Worm (Caenorhabditis elegans) whole organism, L4 larva: Measurements from ENCODE around the gene cab-1.

Experiments used
- F37D6.2 ChIP-seq: sonication (generic microtip); optimal IDR thresholded peaks from 2 replicates; lab custom pipeline; 2016; ENCODE audit warnings: mild to moderate bottlenecking, missing genetic modification characterization, missing compliant biosample characterization
- F49E8.2 ChIP-seq: sonication (generic microtip); optimal IDR thresholded peaks from 2 replicates; lab custom pipeline; 2016; ENCODE audit warnings: missing compliant biosample characterization, mild to moderate bottlenecking, missing genetic modification characterization, borderline replicate concordance
- ZK337.2 ChIP-seq: fragments of 200-800 bp; sonication (Bioruptor generic); IDR thresholded peaks from 2 replicates; pipeline ENCODE4 v1.3.6; 2022; ENCODE audit warnings: missing genetic modification reagents, missing genetic modification characterization, missing compliant biosample characterization
- aha-1 ChIP-seq: fragments of 150-350 bp; peaks from one replicate; lab custom pipeline; 2014; ENCODE audit warnings: missing biosample characterization, missing genetic modification characterization
- ceh-32 ChIP-seq: sonication (generic microtip); optimal IDR thresholded peaks from 2 replicates; lab custom pipeline; 2016; ENCODE audit warnings: mild to moderate bottlenecking, missing genetic modification characterization, missing compliant biosample characterization; ENCODE audit not compliant: poor library complexity
- ces-1 ChIP-seq: fragments of 150-350 bp; sonication (generic microtip); optimal IDR thresholded peaks from 4 replicates; lab custom pipeline; 2014; ENCODE audit warnings: missing biosample characterization, missing genetic modification reagents, missing genetic modification characterization
- cey-2 ChIP-seq: sonication (generic microtip); optimal IDR thresholded peaks from 3 replicates; lab custom pipeline; 2017; ENCODE audit warnings: missing genetic modification characterization, mild to moderate bottlenecking, missing compliant biosample characterization, antibody characterized with exemption, borderline replicate concordance; ENCODE audit not compliant: insufficient read depth
- ctbp-1 ChIP-seq: fragments of 200-800 bp; sonication (Bioruptor generic); IDR thresholded peaks from 2 replicates; pipeline ENCODE4 v1.3.6; 2022; ENCODE audit warnings: missing genetic modification reagents, missing genetic modification characterization, missing compliant biosample characterization
- daf-16 ChIP-seq, 3 experiments: sonication (generic microtip); optimal IDR thresholded peaks; 2 replicates each; lab custom pipeline; 2016 to 2017; ENCODE audit warnings: missing genetic modification characterization in 3 of 3, missing genetic modification reagents in 3 of 3, mild to moderate bottlenecking in 2 of 3, missing compliant biosample characterization in 2 of 3, missing biosample characterization in 1 of 3, moderate library complexity in 1 of 3
- dmd-6 ChIP-seq: fragments of 200-800 bp; sonication (Bioruptor generic); IDR thresholded peaks from 2 replicates; pipeline ENCODE4 v1.3.6; 2022; ENCODE audit warnings: missing genetic modification reagents, missing genetic modification characterization, missing compliant biosample characterization
- dmd-8 ChIP-seq: fragments of 200-800 bp; sonication (Bioruptor generic); IDR thresholded peaks from 2 replicates; pipeline ENCODE4 v1.3.6; 2022; ENCODE audit warnings: missing genetic modification characterization, missing compliant biosample characterization
- dve-1 ChIP-seq: sonication (generic microtip); optimal IDR thresholded peaks from 2 replicates; lab custom pipeline; 2017; ENCODE audit warnings: antibody characterized with exemption, mild to moderate bottlenecking, missing genetic modification characterization, missing compliant biosample characterization; ENCODE audit not compliant: insufficient read depth
- egl-27 ChIP-seq: sonication (generic microtip); optimal IDR thresholded peaks from 3 replicates; lab custom pipeline; 2017; ENCODE audit warnings: missing biosample characterization, missing genetic modification reagents, missing genetic modification characterization
- fkh-10 ChIP-seq: fragments of 150-350 bp; optimal IDR thresholded peaks from 2 replicates; lab custom pipeline; 2014; ENCODE audit warnings: missing biosample characterization, missing genetic modification reagents, missing genetic modification characterization
- fos-1 ChIP-seq: fragments of 150-350 bp; optimal IDR thresholded peaks from 2 replicates; lab custom pipeline; 2014; ENCODE audit warnings: missing biosample characterization, missing genetic modification characterization
- hlh-30 ChIP-seq: sonication (generic microtip); optimal IDR thresholded peaks from 2 replicates; lab custom pipeline; 2017; ENCODE audit warnings: antibody characterized with exemption, mild to moderate bottlenecking, missing genetic modification characterization, missing compliant biosample characterization; ENCODE audit not compliant: insufficient read depth
- lin-29 ChIP-seq: fragments of 200-800 bp; sonication (Bioruptor generic); IDR thresholded peaks from 2 replicates; pipeline ENCODE4 v1.3.6; 2022; ENCODE audit warnings: missing genetic modification reagents, missing genetic modification characterization, missing compliant biosample characterization
- lin-39 ChIP-seq: fragments of 150-350 bp; optimal IDR thresholded peaks from 2 replicates; lab custom pipeline; 2014; ENCODE audit warnings: missing biosample characterization, missing genetic modification reagents, missing genetic modification characterization
- lir-3 ChIP-seq: sonication (generic microtip); optimal IDR thresholded peaks from 2 replicates; lab custom pipeline; 2016; ENCODE audit warnings: mild to moderate bottlenecking, missing genetic modification characterization, missing compliant biosample characterization
- lsy-2 ChIP-seq, 2 experiments: fragments of 150-350 bp in 1 of 2; sonication (generic microtip) in 1 of 2; optimal IDR thresholded peaks; 2 replicates each; lab custom pipeline; 2014 to 2017; ENCODE audit warnings: missing biosample characterization in 2 of 2, missing genetic modification characterization in 2 of 2
- madf-5 ChIP-seq, 2 experiments: fragments of 200-800 bp; sonication (Bioruptor generic); IDR thresholded peaks; 2 replicates each; pipeline ENCODE4 v1.3.6; 2022; ENCODE audit warnings: missing compliant biosample characterization in 2 of 2, missing genetic modification characterization in 2 of 2
- mep-1 ChIP-seq: fragments of 150-350 bp; sonication (generic microtip); optimal IDR thresholded peaks from 3 replicates; lab custom pipeline; 2014; ENCODE audit warnings: missing biosample characterization, missing genetic modification characterization
- mes-2 ChIP-seq: sonication (generic microtip); optimal IDR thresholded peaks from 2 replicates; lab custom pipeline; 2016; ENCODE audit warnings: missing genotype, mild to moderate bottlenecking, missing genetic modification characterization, missing compliant biosample characterization; ENCODE audit not compliant: poor library complexity, severe bottlenecking
- nhr-11 ChIP-seq: fragments of 150-350 bp; optimal IDR thresholded peaks from 2 replicates; lab custom pipeline; 2014; ENCODE audit warnings: missing biosample characterization, missing genetic modification characterization
- nhr-28 ChIP-seq: fragments of 150-350 bp; optimal IDR thresholded peaks from 2 replicates; lab custom pipeline; 2014; ENCODE audit warnings: missing biosample characterization, missing genetic modification characterization
- nhr-76 ChIP-seq: fragments of 150-350 bp; optimal IDR thresholded peaks from 2 replicates; lab custom pipeline; 2014; ENCODE audit warnings: missing biosample characterization, missing genetic modification characterization
- php-3 ChIP-seq: fragments of 200-800 bp; sonication (Bioruptor generic); IDR thresholded peaks from 2 replicates; pipeline ENCODE4 v1.3.6; 2022; ENCODE audit warnings: missing genetic modification reagents, missing genetic modification characterization, missing compliant biosample characterization
- pqm-1 ChIP-seq: sonication (generic microtip); optimal IDR thresholded peaks from 2 replicates; lab custom pipeline; 2017; ENCODE audit warnings: missing biosample characterization, missing genetic modification characterization
- sdz-12 ChIP-seq: fragments of 200-800 bp; sonication (Bioruptor generic); optimal IDR thresholded peaks from 2 replicates; lab custom pipeline; 2018; ENCODE audit warnings: mild to moderate bottlenecking, missing genetic modification characterization, missing compliant biosample characterization
- tag-97 ChIP-seq: fragments of 200-800 bp; sonication (Bioruptor generic); IDR thresholded peaks from 2 replicates; pipeline ENCODE4 v1.3.6; 2022; ENCODE audit warnings: missing genetic modification characterization, missing compliant biosample characterization
- tra-1 ChIP-seq: fragments of 200-800 bp; sonication (Bioruptor generic); IDR thresholded peaks from 2 replicates; pipeline ENCODE4 v1.3.6; 2022; ENCODE audit warnings: missing genetic modification reagents, missing genetic modification characterization, missing compliant biosample characterization
- unc-130 ChIP-seq: sonication (generic microtip); optimal IDR thresholded peaks from 2 replicates; lab custom pipeline; 2016; ENCODE audit warnings: missing genetic modification reagents, missing genetic modification characterization, missing compliant biosample characterization
- unc-39 ChIP-seq: sonication (generic microtip); optimal IDR thresholded peaks from 2 replicates; lab custom pipeline; 2017; ENCODE audit warnings: missing biosample characterization, missing genetic modification characterization
- unc-62 ChIP-seq, 3 experiments: fragments of 150-350 bp in 1 of 3; sonication (generic microtip); optimal IDR thresholded peaks in 2 of 3; peaks in 1 of 3; 1 replicate in 1 of 3; 2 replicates in 2 of 3; lab custom pipeline; 2014 to 2017; ENCODE audit warnings: missing biosample characterization in 3 of 3, missing genetic modification characterization in 3 of 3, missing genetic modification reagents in 3 of 3, missing genotype in 1 of 3

The cab-1 gene

ce11 chrX:12219477-12219876 lies 6.8 kb upstream of the cab-1 start, which contains the start of gene cest-8:
Gene cest-8, plus strand, starts transcription at chrX:12219660.
- TF ChIP-seq egl-27 (tag; lab: Kevin White, UChicago) (no peak), nhr-76 (tag; lab: Kevin White, UChicago) (no peak), php-3 (GFP tag; lab: Robert Waterston, UW) (no peak), unc-39 (tag; lab: Kevin White, UChicago) (no peak), unc-62 (GFP tag; optimal IDR thresholded peaks at IDR 0.05 in 1 of 2; lab: Kevin White, UChicago) (no peak), unc-62 (tag; optimal IDR thresholded peaks at IDR 0.05; lab: Kevin White, UChicago) (no peak), dve-1 (tag; lab: Kevin White, UChicago) (peak; percentile 19), pqm-1 (tag; lab: Kevin White, UChicago) (peak; percentile 14), ZK337.2 (no peak), daf-16 (GFP tag; optimal IDR thresholded peaks at IDR 0.05; lab: Kevin White, UChicago) (no peak), daf-16 (tag; optimal IDR thresholded peaks at IDR 0.05; lab: Kevin White, UChicago) (peak; percentile 97), aha-1 (tag; lab: Kevin White, UChicago) (peak; percentile 87)

ce11 chrX:12216943-12217342 lies 4.2 kb upstream of the cab-1 start, which contains the start of gene C23H4.8:
Gene C23H4.8, plus strand, starts transcription at chrX:12217243.
- TF ChIP-seq lir-3 (tag; lab: Kevin White, UChicago) (no peak), unc-62 (GFP tag; optimal IDR thresholded peaks at IDR 0.05 in 1 of 2; lab: Kevin White, UChicago) (no peak), unc-62 (tag; optimal IDR thresholded peaks at IDR 0.05; lab: Kevin White, UChicago) (no peak), lin-39 (tag; lab: Kevin White, UChicago) (no peak), sdz-12 (GFP tag; lab: Kevin White, UChicago) (no peak), ces-1 (GFP tag; lab: Kevin White, UChicago) (no peak), lin-29 (GFP tag; lab: Robert Waterston, UW) (no peak), aha-1 (tag; lab: Kevin White, UChicago) (no peak), tag-97 (GFP tag; lab: Robert Waterston, UW) (no peak), ceh-32 (no peak), dmd-8 (GFP tag; lab: Robert Waterston, UW) (no peak), cey-2 (tag; lab: Kevin White, UChicago) (no peak), mes-2 (tag; lab: Kevin White, UChicago) (no peak), madf-5 (GFP tag; IDR thresholded peaks at IDR 0.05; lab: Robert Waterston, UW) (no peak), pqm-1 (tag; lab: Kevin White, UChicago) (no peak), ctbp-1 (GFP tag; lab: Robert Waterston, UW) (no peak)

- TF ChIP-seq dmd-6 (peak; percentile 51), hlh-30 (tag; lab: Kevin White, UChicago) (no peak), pqm-1 (tag; lab: Kevin White, UChicago) (peak; percentile 33), fkh-10 (GFP tag; lab: Kevin White, UChicago) (no peak), cey-2 (tag; lab: Kevin White, UChicago) (no peak), mep-1 (tag; lab: Kevin White, UChicago) (peak; percentile 40), lsy-2 (tag; optimal IDR thresholded peaks at IDR 0.05; lab: Kevin White, UChicago) (peak in 1 of 2 experiments; percentile 10), lin-39 (tag; lab: Kevin White, UChicago) (peak; percentile 24), nhr-28 (tag; lab: Kevin White, UChicago) (peak; percentile 59), lin-29 (GFP tag; lab: Robert Waterston, UW) (no peak), dve-1 (tag; lab: Kevin White, UChicago) (peak; percentile 45), daf-16 (GFP tag; optimal IDR thresholded peaks at IDR 0.05; lab: Kevin White, UChicago) (no peak), daf-16 (tag; optimal IDR thresholded peaks at IDR 0.05; lab: Kevin White, UChicago) (peak; percentile 65), F49E8.2 (tag; lab: Kevin White, UChicago) (no peak), fos-1 (no peak), nhr-11 (tag; lab: Kevin White, UChicago) (no peak), unc-62 (GFP tag; optimal IDR thresholded peaks at IDR 0.05 in 1 of 2; lab: Kevin White, UChicago) (peak in 1 of 2 experiments; percentile 97), unc-62 (tag; optimal IDR thresholded peaks at IDR 0.05; lab: Kevin White, UChicago) (no peak), tra-1 (GFP tag; lab: Robert Waterston, UW) (0 out of 2 replicates have a peak, but pooled peaks have one; percentile 28), aha-1 (tag; lab: Kevin White, UChicago) (peak; percentile 73), unc-130 (no peak), egl-27 (tag; lab: Kevin White, UChicago) (no peak), F37D6.2 (no peak)
These were observed 2.3 kb downstream of the cab-1 start for ce11 chrX:12210145-12211032.
